Worm (Caenorhabditis elegans): ENCODE data around the gene acr-25.
A peak's percentile ranks its signal among the peaks of the same experiment; 100 is the strongest.

Gene acr-25

ce11 chrIV:6457472-6457871 is 6.6 kb upstream of the acr-25 start, which contains the start of gene lgc-10:
Gene lgc-10, minus strand, starts transcription at chrIV:6457572.
- no peak for TF ChIP-seq ctbp-1 (GFP tag; IDR thresholded peaks at IDR 0.05)
- no peak for TF ChIP-seq attf-4 (tag; optimal IDR thresholded peaks at IDR 0.05)
- no peak for TF ChIP-seq zfp-2 (tag; optimal IDR thresholded peaks at IDR 0.05)
- no peak for TF ChIP-seq F10B5.3 (tag; optimal IDR thresholded peaks at IDR 0.05)
- no peak for TF ChIP-seq F49E8.2 (tag; optimal IDR thresholded peaks at IDR 0.05; ENCODE audit: borderline replicate concordance)
- TF ChIP-seq gei-8 (GFP tag; optimal IDR thresholded peaks at IDR 0.05) = no peak
- TF ChIP-seq nhr-48 (tag; optimal IDR thresholded peaks at IDR 0.05) = no peak
- TF ChIP-seq ztf-7 (tag; optimal IDR thresholded peaks at IDR 0.05) = no peak
- TF ChIP-seq duxl-1 (tag; optimal IDR thresholded peaks at IDR 0.05; ENCODE audit: poor library complexity) = no peak
- no peak for TF ChIP-seq tag-97 (GFP tag; IDR thresholded peaks at IDR 0.05)
- no peak for TF ChIP-seq jun-1 (tag; optimal IDR thresholded peaks at IDR 0.05)

ce11 chrIV:6460596-6460995 is 3.5 kb upstream of the acr-25 start:
- peak; percentile 87 for TF ChIP-seq snpc-1.2 (GFP tag; IDR thresholded peaks at IDR 0.05)
- TF ChIP-seq R02D3.7 (tag; optimal IDR thresholded peaks at IDR 0.05) = no peak

ce11 chrIV:6471216-6471615 is 7.1 kb downstream of the acr-25 start, which contains the start of gene tmed-13:
Gene tmed-13, minus strand, starts transcription at chrIV:6471384.
- TF ChIP-seq zag-1 (tag; optimal IDR thresholded peaks at IDR 0.05) (no peak), skn-1 (tag; optimal IDR thresholded peaks at IDR 0.05) (no peak), ZK337.2 (GFP tag; IDR thresholded peaks at IDR 0.05) (no peak), vab-7 (GFP tag; IDR thresholded peaks at IDR 0.05) (no peak), unc-130 (GFP tag; optimal IDR thresholded peaks at IDR 0.05) (no peak), dmd-9 (GFP tag; IDR thresholded peaks at IDR 0.05) (no peak), nhr-28 (tag; optimal IDR thresholded peaks at IDR 0.05) (no peak), Y75B8A.6 (GFP tag; IDR thresholded peaks at IDR 0.05) (no peak), tra-1 (GFP tag; IDR thresholded peaks at IDR 0.05) (no peak), saeg-2 (GFP tag; IDR thresholded peaks at IDR 0.05) (no peak), F10B5.3 (tag; optimal IDR thresholded peaks at IDR 0.05) (no peak), ama-1 (optimal IDR thresholded peaks at IDR 0.05) (no peak)

- TF ChIP-seq lin-15B (tag; optimal IDR thresholded peaks at IDR 0.05) (no peak), nhr-41 (GFP tag; IDR thresholded peaks at IDR 0.05) (no peak), ceh-82 (tag; optimal IDR thresholded peaks at IDR 0.05) (no peak), Y5F2A.4 (GFP tag; optimal IDR thresholded peaks at IDR 0.05) (no peak)
Observed at ce11 chrIV:6473140-6473539, 9.0 kb downstream of the acr-25 start, which contains the start of gene Y73B6BL.27. Gene Y73B6BL.27, minus strand, starts transcription at chrIV:6473240.

ce11 chrIV:6474751-6475150 is 10.6 kb downstream of the acr-25 start:
- no peak for TF ChIP-seq zfp-2 (tag; optimal IDR thresholded peaks at IDR 0.05)
- TF ChIP-seq mep-1 (tag; optimal IDR thresholded peaks at IDR 0.05) = peak; percentile 44
- TF ChIP-seq Y105C5A.15 (GFP tag; IDR thresholded peaks at IDR 0.05) = no peak
- no peak for TF ChIP-seq Y48G9A.11 (GFP tag; IDR thresholded peaks at IDR 0.05)
- no peak for TF ChIP-seq dmd-8 (GFP tag; IDR thresholded peaks at IDR 0.05)
- peak in 1 of 2 experiments; percentile 64 for TF ChIP-seq lsy-2 (tag; optimal IDR thresholded peaks at IDR 0.05)
- TF ChIP-seq nhr-48 (tag; optimal IDR thresholded peaks at IDR 0.05) = no peak
- TF ChIP-seq dpl-1 (GFP tag; optimal IDR thresholded peaks at IDR 0.05) = peak; percentile 6
- TF ChIP-seq ceh-44 (GFP tag; IDR thresholded peaks at IDR 0.05) = no peak
- TF ChIP-seq dve-1 (tag; optimal IDR thresholded peaks at IDR 0.05; ENCODE audit: insufficient read depth) = peak; percentile 32
- peak; percentile 29 for TF ChIP-seq rbr-2 (tag; optimal IDR thresholded peaks at IDR 0.05)
- no peak for TF ChIP-seq mxl-2 (GFP tag; conservative IDR thresholded peaks at IDR 0.05)
- TF ChIP-seq ceh-28 (tag; optimal IDR thresholded peaks at IDR 0.05) = no peak
- TF ChIP-seq attf-4 (tag; optimal IDR thresholded peaks at IDR 0.05) = no peak
- no peak for TF ChIP-seq daf-19 (GFP tag; conservative IDR thresholded peaks at IDR 0.05)
- peak in 1 of 2 experiments; percentile 12 for TF ChIP-seq daf-16 (GFP tag; optimal IDR thresholded peaks at IDR 0.05)
- TF ChIP-seq daf-16 (tag; optimal IDR thresholded peaks at IDR 0.05) = peak; percentile 86
- peak; percentile 17 for TF ChIP-seq nhr-11 (tag; optimal IDR thresholded peaks at IDR 0.05)
- peak; percentile 9 for TF ChIP-seq hlh-30 (tag; optimal IDR thresholded peaks at IDR 0.05; ENCODE audit: insufficient read depth)
- no peak for TF ChIP-seq F10B5.3 (tag; optimal IDR thresholded peaks at IDR 0.05)
